Fruit fly (Drosophila melanogaster): ENCODE data around the gene CG9813.
A peak's percentile ranks its signal among the peaks of the same experiment; 100 is the strongest.

The CG9813 gene

dm6 chr3R:13364175-13365174 is 15.1 kb downstream of the CG9813 start, which contains the start of gene Dic1:
TSS of gene Dic1 (plus strand) at chr3R:13364938.
- TF ChIP-seq CG17801 (GFP tag; optimal IDR thresholded peaks at IDR 0.05; ENCODE audit: partially characterized antibody): peak; percentile 95

- TF ChIP-seq CG17801 (GFP tag; optimal IDR thresholded peaks at IDR 0.05; ENCODE audit: partially characterized antibody): no peak
These were observed 16.1 kb downstream of the CG9813 start for dm6 chr3R:13363347-13363994.

- TF ChIP-seq CG17801 (GFP tag; optimal IDR thresholded peaks at IDR 0.05; ENCODE audit: partially characterized antibody): no peak
These were observed 19.5 kb downstream of the CG9813 start for dm6 chr3R:13360108-13360507.

dm6 chr3R:13356960-13357359 is 22.6 kb downstream of the CG9813 start:
- TF ChIP-seq CG17801 (GFP tag; optimal IDR thresholded peaks at IDR 0.05; ENCODE audit: partially characterized antibody): no peak

dm6 chr3R:13353373-13353772 is 26.2 kb downstream of the CG9813 start, which contains the start of gene mthl12:
TSS of gene mthl12 (plus strand) at chr3R:13353673.
- TF ChIP-seq CG17801 (GFP tag; optimal IDR thresholded peaks at IDR 0.05; ENCODE audit: partially characterized antibody): no peak

- no peak for TF ChIP-seq CG17801 (GFP tag; optimal IDR thresholded peaks at IDR 0.05; ENCODE audit: partially characterized antibody)
These were observed 41.5 kb downstream of the CG9813 start, which contains the start of gene PK2-R1 for dm6 chr3R:13338030-13338429. TSS of gene PK2-R1 (plus strand) at chr3R:13338330.

- TF ChIP-seq CG17801 (GFP tag; optimal IDR thresholded peaks at IDR 0.05; ENCODE audit: partially characterized antibody): no peak
These were observed 45.6 kb downstream of the CG9813 start, which contains the start of gene PK2-R2 for dm6 chr3R:13334007-13334406. TSS of gene PK2-R2 (minus strand) at chr3R:13334166.

- TF ChIP-seq CG17801 (GFP tag; optimal IDR thresholded peaks at IDR 0.05; ENCODE audit: partially characterized antibody): no peak
These were observed 46.5 kb downstream of the CG9813 start for dm6 chr3R:13333031-13333430.

Measured in ovary, adult (tissue).